Worm (Caenorhabditis elegans): Measurements from ENCODE around the gene snr-1.
A peak's percentile ranks its signal among the peaks of the same experiment; 100 is the strongest.

Gene snr-1

DNA sequence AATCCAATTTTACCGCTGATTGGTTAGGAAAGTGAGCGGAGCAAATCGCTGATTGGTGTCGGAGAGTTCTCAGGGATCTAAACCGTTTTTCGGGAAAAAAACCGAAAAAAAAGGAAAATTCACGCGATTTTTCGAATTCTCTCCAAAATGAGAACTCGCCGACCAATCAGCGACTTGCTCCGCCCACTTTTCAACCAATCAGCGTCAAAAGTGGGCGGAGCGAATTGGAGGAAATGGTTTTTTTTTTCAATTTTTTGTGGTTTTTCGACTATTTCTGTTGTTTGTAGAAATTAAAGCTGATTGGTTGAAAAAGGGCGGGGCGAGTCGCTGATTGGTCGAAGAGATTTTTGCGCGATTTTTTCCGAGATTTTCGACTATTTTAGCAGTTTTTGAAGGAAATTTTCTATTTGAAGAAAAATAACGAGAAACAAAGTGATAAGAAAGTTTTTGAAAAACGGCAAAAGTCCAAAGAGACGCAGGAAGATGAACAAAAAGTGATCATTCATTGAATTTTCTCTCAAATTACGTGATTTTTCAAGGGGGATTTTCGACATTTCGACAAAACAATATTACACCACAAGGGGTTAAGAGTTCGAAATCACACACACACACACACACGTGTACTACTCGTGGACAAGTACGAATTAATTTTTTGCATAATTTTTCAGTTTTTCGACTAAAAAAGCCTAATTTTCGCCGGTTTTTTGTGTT, 12.9 kb downstream of the snr-1 start:
- TF ChIP-seq ceh-43 (GFP tag; optimal IDR thresholded peaks at IDR 0.05) (no peak), ham-2 (GFP tag; optimal IDR thresholded peaks at IDR 0.05) (no peak), drap-1 (GFP tag; optimal IDR thresholded peaks at IDR 0.05) (no peak), nhr-12 (tag; optimal IDR thresholded peaks at IDR 0.05) (no peak), nhr-28 (tag; optimal IDR thresholded peaks at IDR 0.05) (no peak), ztf-11 (tag; optimal IDR thresholded peaks at IDR 0.05) (no peak), blmp-1 (tag; optimal IDR thresholded peaks at IDR 0.05) (no peak)

- TF ChIP-seq snpc-4 (tag; optimal IDR thresholded peaks at IDR 0.05): no peak
- no peak for TF ChIP-seq nhr-76 (tag; optimal IDR thresholded peaks at IDR 0.05)
- no peak for TF ChIP-seq tbx-8 (GFP tag; optimal IDR thresholded peaks at IDR 0.05)
- TF ChIP-seq hlh-1 (tag; optimal IDR thresholded peaks at IDR 0.05): no peak
- no peak for TF ChIP-seq lsy-2 (tag; optimal IDR thresholded peaks at IDR 0.05)
- TF ChIP-seq mls-2 (tag; optimal IDR thresholded peaks at IDR 0.05): no peak
- TF ChIP-seq pha-4 (tag; optimal IDR thresholded peaks at IDR 0.05): no peak
- no peak for TF ChIP-seq nhr-12 (tag; optimal IDR thresholded peaks at IDR 0.05)
- no peak for TF ChIP-seq ceh-39 (tag; optimal IDR thresholded peaks at IDR 0.05)
- TF ChIP-seq mab-5 (tag; optimal IDR thresholded peaks at IDR 0.05): no peak
Measured at ce11 chrIV:17103116-17103515, 15.3 kb downstream of the snr-1 start.

DNA sequence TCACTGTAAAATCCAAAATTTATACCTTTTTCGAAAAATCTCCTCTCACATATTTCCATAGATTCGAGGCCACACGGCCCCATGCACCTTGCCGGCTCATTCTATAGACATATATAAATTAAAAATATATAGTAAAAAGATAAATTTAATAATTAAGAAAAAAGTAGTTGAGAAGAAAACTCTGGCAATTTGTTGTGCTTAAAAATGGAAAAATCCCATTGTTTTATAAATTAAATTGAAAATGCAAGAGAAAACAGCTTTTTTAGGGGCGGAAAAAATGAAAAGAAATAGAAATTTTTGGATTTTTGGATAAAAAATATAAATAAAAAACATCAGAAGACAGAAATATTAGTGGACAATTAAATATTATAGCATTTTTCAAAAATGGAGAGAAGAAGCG, 15.8 kb downstream of the snr-1 start, which contains the start of gene Y116A8C.30:
Gene Y116A8C.30 (minus strand): TSS at position 101 of the 400 bp plus-strand sequence.
- TF ChIP-seq ceh-39 (tag; optimal IDR thresholded peaks at IDR 0.05) (no peak), nhr-2 (tag; optimal IDR thresholded peaks at IDR 0.05) (peak; percentile 22)

DNA sequence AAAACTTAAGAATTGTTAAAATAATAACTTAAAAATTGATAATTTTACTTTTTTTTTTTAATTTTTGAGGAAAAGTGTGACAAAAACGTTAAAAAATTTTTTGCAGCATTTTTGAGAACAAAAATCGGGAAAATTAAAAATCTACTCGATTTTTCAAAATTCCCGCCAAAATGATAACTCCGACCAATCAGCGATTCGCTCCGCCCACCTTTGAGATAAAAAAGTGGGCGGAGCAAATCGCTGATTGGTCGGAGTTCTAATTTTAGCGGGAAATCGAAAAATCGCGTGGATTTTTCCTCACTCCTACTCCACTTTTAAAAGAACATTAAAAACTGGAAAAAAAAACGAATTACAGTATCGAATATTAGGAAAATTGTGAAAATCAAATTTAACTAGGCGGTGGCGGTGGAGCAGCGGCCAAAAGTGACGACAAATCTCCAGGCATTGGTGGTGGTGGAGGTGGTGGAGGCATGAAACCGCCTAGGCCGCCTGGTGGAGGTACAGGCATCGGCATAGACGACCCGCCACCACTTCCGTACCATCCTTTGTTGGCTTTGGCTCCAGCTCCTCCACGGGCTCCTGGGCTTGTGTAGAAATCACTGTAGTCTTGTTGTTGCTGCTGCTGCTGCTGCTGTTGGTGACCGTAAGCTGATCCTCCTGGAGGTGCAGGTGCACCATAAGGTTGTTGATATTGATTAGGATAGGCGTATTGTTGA, 16.5 kb downstream of the snr-1 start:
- TF ChIP-seq lin-13 (tag; optimal IDR thresholded peaks at IDR 0.05): no peak
- no peak for TF ChIP-seq nhr-28 (tag; optimal IDR thresholded peaks at IDR 0.05)
- TF ChIP-seq nhr-237 (tag; optimal IDR thresholded peaks at IDR 0.05): no peak
- TF ChIP-seq sem-2 (GFP tag; optimal IDR thresholded peaks at IDR 0.05): no peak
- no peak for TF ChIP-seq unc-62 (GFP tag; optimal IDR thresholded peaks at IDR 0.05)
- TF ChIP-seq mab-5 (tag; optimal IDR thresholded peaks at IDR 0.05): no peak
- no peak for TF ChIP-seq unc-39 (tag; optimal IDR thresholded peaks at IDR 0.05)
- no peak for TF ChIP-seq blmp-1 (tag; optimal IDR thresholded peaks at IDR 0.05)
- TF ChIP-seq elt-1 (tag; optimal IDR thresholded peaks at IDR 0.05; ENCODE audit: borderline replicate concordance, insufficient read depth): no peak
- no peak for TF ChIP-seq bed-3 (GFP tag; optimal IDR thresholded peaks at IDR 0.05)
- no peak for TF ChIP-seq unc-120 (tag; optimal IDR thresholded peaks at IDR 0.05; ENCODE audit: poor library complexity, severe bottlenecking)
- TF ChIP-seq M03D4.4 (tag; optimal IDR thresholded peaks at IDR 0.05): no peak

DNA sequence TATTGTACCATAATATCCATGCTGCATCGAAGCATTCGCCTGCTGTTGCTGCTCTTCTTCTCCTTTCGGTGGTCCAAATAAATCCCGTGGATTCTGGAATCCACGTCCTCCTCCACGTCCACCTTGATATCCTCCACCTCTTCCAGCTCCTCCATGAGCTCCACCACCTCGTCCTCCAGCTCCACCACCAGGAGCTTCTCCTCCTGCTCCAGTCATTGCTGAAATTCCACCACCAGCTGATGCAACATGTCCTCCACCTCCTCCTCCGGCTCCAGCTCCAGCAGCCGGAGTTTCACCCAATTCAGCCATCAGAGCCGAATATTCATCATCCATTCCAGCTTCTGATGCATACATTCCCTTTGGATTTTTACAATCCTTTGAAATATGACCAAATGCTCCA, 17.7 kb downstream of the snr-1 start:
- TF ChIP-seq sptf-1 (tag; optimal IDR thresholded peaks at IDR 0.05): no peak
- no peak for TF ChIP-seq ceh-39 (tag; optimal IDR thresholded peaks at IDR 0.05)
- no peak for TF ChIP-seq hlh-1 (tag; optimal IDR thresholded peaks at IDR 0.05)
- no peak for TF ChIP-seq nhr-12 (tag; optimal IDR thresholded peaks at IDR 0.05)
- no peak for TF ChIP-seq flh-1 (GFP tag; optimal IDR thresholded peaks at IDR 0.05)
- TF ChIP-seq elt-3 (tag; optimal IDR thresholded peaks at IDR 0.05): no peak
- TF ChIP-seq nhr-2 (tag; optimal IDR thresholded peaks at IDR 0.05): no peak
- TF ChIP-seq sem-2 (GFP tag; optimal IDR thresholded peaks at IDR 0.05): no peak
- no peak for TF ChIP-seq blmp-1 (tag; optimal IDR thresholded peaks at IDR 0.05)

- TF ChIP-seq mab-5 (tag; optimal IDR thresholded peaks at IDR 0.05): no peak
- TF ChIP-seq pha-4 (tag; optimal IDR thresholded peaks at IDR 0.05): no peak
- TF ChIP-seq ces-1 (GFP tag; optimal IDR thresholded peaks at IDR 0.05): no peak
- no peak for TF ChIP-seq mep-1 (tag; optimal IDR thresholded peaks at IDR 0.05)
- TF ChIP-seq blmp-1 (tag; optimal IDR thresholded peaks at IDR 0.05): no peak
- peak; percentile 30 for TF ChIP-seq ceh-83 (GFP tag; optimal IDR thresholded peaks at IDR 0.05)
- peak; percentile 64 for TF ChIP-seq cnd-1 (tag; optimal IDR thresholded peaks at IDR 0.05)
- TF ChIP-seq nhr-28 (tag; optimal IDR thresholded peaks at IDR 0.05): no peak
- TF ChIP-seq elt-1 (tag; optimal IDR thresholded peaks at IDR 0.05; ENCODE audit: borderline replicate concordance, insufficient read depth): no peak
- TF ChIP-seq lsy-2 (tag; optimal IDR thresholded peaks at IDR 0.05): no peak
- no peak for TF ChIP-seq ham-2 (GFP tag; optimal IDR thresholded peaks at IDR 0.05)
- TF ChIP-seq M03D4.4 (tag; optimal IDR thresholded peaks at IDR 0.05): no peak
- no peak for TF ChIP-seq nhr-12 (tag; optimal IDR thresholded peaks at IDR 0.05)
Measured at ce11 chrIV:17108200-17108599, 20.4 kb downstream of the snr-1 start.
